Worm (Caenorhabditis elegans): ENCODE data around the gene atic-1.
A peak's percentile ranks its signal among the peaks of the same experiment; 100 is the strongest.

The atic-1 gene

DNA sequence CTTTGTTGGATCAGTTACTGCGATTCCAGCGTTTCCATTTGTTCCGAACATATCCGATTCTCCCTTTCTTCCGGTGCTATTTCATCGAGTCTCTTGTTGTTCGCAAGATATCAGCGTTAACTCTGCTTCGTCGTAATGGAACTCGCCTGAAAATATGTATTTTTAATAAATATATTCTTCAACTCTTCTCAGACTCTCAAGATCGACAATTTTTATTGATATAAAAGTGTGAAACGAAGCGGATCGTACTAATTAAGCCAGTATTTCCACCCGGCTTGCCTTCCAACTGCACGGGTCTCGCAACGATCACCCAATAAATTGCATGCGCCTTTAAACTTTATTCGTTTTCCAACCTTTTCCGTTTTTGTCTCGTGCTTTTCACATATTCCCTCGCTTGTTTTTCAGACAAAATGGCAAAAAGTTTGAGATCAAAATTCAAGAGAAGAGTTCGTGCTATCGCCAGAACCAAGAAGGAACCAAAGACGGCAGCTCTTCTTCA, 42.2 kb downstream of the atic-1 start, which contains the start of the genes xpo-3 and C49H3.3 (continued):
- TF ChIP-seq mab-9 (GFP tag; IDR thresholded peaks at IDR 0.05) (no peak), isw-1 (GFP tag; IDR thresholded peaks at IDR 0.05) (no peak)

DNA sequence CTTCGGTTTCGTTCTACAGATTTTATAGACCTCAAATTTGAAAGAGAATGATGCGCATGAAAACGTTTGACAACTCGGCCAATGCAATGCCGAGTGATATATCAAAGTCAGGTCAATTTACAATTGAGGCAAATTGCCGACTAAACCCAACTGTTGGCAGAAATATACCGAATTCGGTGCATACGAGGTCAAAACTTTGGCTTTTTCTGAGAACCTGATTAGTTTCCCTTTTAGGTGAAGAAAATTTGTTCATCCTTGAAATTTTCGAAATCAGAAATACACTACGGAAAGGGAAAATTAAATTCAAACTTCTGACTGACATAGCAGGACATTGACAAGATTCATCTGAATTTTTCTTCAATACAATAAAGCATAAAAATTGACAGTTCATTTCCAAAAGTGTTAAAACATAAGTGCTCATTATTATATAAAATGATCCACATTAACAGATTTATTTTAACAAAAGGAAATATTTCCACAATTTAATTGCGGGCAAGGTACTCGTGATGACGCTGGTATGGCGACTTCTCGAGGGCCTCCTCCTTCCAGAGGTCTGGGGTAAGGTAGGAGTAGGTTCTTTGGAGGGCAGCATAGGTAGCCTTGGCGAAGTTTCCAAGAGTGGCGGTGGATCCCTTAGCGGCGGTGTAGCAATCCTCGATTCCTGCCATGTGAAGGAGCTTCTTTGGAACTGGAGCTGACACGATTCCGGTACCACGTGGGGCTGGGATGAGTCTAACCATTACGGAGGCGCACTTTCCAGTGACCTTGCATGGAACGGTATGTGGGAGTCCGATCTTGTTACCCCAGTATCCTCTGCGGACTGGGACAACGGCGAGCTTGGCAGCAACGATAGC, 43.4 kb downstream of the atic-1 start:
- TF ChIP-seq alr-1 (tag; optimal IDR thresholded peaks at IDR 0.05; ENCODE audit: borderline replicate concordance), result no peak
- no peak for TF ChIP-seq fkh-10 (GFP tag; optimal IDR thresholded peaks at IDR 0.05)
- TF ChIP-seq nhr-71 (tag; optimal IDR thresholded peaks at IDR 0.05), result peak; percentile 16
- TF ChIP-seq nhr-85 (tag), result peak; percentile 59
- TF ChIP-seq efl-1 (optimal IDR thresholded peaks at IDR 0.05), result no peak
- peak in 1 of 2 experiments; percentile 84 for TF ChIP-seq efl-1 (GFP tag; optimal IDR thresholded peaks at IDR 0.05 in 1 of 2)
- peak; percentile 3 to 28 for TF ChIP-seq lsy-2 (tag; optimal IDR thresholded peaks at IDR 0.05)

DNA sequence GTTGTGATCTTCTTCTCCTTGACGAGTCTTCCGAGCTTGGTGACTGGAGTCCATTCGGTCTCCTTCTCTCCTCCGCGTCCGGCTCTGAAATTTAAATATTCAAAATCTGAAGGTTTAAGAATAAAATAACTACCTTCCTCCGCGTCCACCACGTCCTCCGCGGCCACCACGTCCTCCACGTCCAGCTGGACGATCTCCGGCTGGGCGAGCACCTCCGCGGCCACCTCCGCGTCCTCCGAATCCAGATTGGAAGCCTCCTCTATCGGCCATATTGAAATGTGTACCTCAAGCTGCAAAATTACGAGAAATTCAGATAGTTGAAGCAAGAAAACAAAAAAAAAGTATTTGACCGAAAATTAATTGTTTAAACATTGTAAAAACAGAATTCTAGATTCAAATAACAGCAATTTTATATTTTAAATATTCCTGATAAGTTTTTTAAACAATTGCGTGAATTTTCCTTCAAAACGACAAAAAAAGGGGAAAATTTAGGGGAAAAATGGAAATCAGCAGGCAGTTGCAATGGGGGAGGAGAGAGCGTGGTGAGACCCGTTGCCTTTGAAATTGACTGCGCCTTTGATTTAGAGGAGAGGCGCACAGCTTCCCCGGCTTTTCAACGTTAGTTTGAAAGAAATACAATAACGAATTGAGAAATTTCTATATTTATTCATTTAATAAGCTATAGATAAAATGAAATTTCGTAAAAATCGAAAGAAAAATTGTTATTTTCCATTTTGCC, 44.4 kb downstream of the atic-1 start, which contains the start of gene rps-2:
Gene rps-2, minus strand, starts transcription at position 290 of the 739 bp plus-strand sequence.
- no peak for TF ChIP-seq zag-1 (tag; optimal IDR thresholded peaks at IDR 0.05)
- no peak for TF ChIP-seq ztf-4 (tag; optimal IDR thresholded peaks at IDR 0.05)
- TF ChIP-seq C34B4.2 (tag; optimal IDR thresholded peaks at IDR 0.05), result no peak
- peak in 2 of 3 experiments; percentile 29 to 53 for TF ChIP-seq dpl-1 (GFP tag; optimal IDR thresholded peaks at IDR 0.05)
- no peak for TF ChIP-seq lin-13 (GFP tag; optimal IDR thresholded peaks at IDR 0.05)
- TF ChIP-seq hpl-2 (GFP tag; optimal IDR thresholded peaks at IDR 0.05), result no peak
- TF ChIP-seq mep-1 (tag; optimal IDR thresholded peaks at IDR 0.05), result peak; percentile 33
- no peak for TF ChIP-seq mdl-1 (tag; optimal IDR thresholded peaks at IDR 0.05)
- no peak for TF ChIP-seq nhr-76 (tag; optimal IDR thresholded peaks at IDR 0.05)
- TF ChIP-seq nhr-84 (tag; optimal IDR thresholded peaks at IDR 0.05), result no peak
- peak; percentile 39 for TF ChIP-seq skn-1 (tag; optimal IDR thresholded peaks at IDR 0.05)
- no peak for TF ChIP-seq fkh-8 (tag; optimal IDR thresholded peaks at IDR 0.05)
- TF ChIP-seq nhr-90 (tag; optimal IDR thresholded peaks at IDR 0.05; ENCODE audit: poor library complexity), result no peak
- peak; percentile 31 to 71 for TF ChIP-seq lsy-2 (tag; optimal IDR thresholded peaks at IDR 0.05)
- peak; percentile 35 to 57 for TF ChIP-seq lin-35 (GFP tag; optimal IDR thresholded peaks at IDR 0.05)
- no peak for TF ChIP-seq ceh-8 (GFP tag; optimal IDR thresholded peaks at IDR 0.05)
- no peak for TF ChIP-seq fos-1 (tag; optimal IDR thresholded peaks at IDR 0.05)
- no peak for TF ChIP-seq egl-13 (tag; optimal IDR thresholded peaks at IDR 0.05)
- TF ChIP-seq lin-39 (tag; optimal IDR thresholded peaks at IDR 0.05), result peak; percentile 3
- no peak for TF ChIP-seq pax-3 (tag; optimal IDR thresholded peaks at IDR 0.05)
- TF ChIP-seq ceh-63 (GFP tag; optimal IDR thresholded peaks at IDR 0.05), result no peak
- TF ChIP-seq rnt-1 (tag; optimal IDR thresholded peaks at IDR 0.05), result peak; percentile 34
- TF ChIP-seq isw-1 (GFP tag; IDR thresholded peaks at IDR 0.05), result no peak
- TF ChIP-seq dsc-1 (tag; optimal IDR thresholded peaks at IDR 0.05), result no peak
- no peak for TF ChIP-seq ceh-82 (tag; optimal IDR thresholded peaks at IDR 0.05)
- no peak for TF ChIP-seq unc-130 (tag; optimal IDR thresholded peaks at IDR 0.05)
- no peak for TF ChIP-seq efl-3 (GFP tag; optimal IDR thresholded peaks at IDR 0.05)
- TF ChIP-seq tbx-2 (tag; optimal IDR thresholded peaks at IDR 0.05), result no peak
- peak; percentile 48 for TF ChIP-seq blmp-1 (tag; optimal IDR thresholded peaks at IDR 0.05)
- peak; percentile 40 to 55 for TF ChIP-seq efl-1 (optimal IDR thresholded peaks at IDR 0.05)
- TF ChIP-seq efl-1 (GFP tag; optimal IDR thresholded peaks at IDR 0.05 in 1 of 2), result peak in 1 of 2 experiments; percentile 34
- no peak for TF ChIP-seq irx-1 (tag; optimal IDR thresholded peaks at IDR 0.05)
- peak; percentile 33 for TF ChIP-seq C16A3.4 (tag; optimal IDR thresholded peaks at IDR 0.05)
- peak; percentile 31 for TF ChIP-seq nhr-71 (tag; optimal IDR thresholded peaks at IDR 0.05)
- no peak for TF ChIP-seq sox-4 (tag; optimal IDR thresholded peaks at IDR 0.05)
- no peak for TF ChIP-seq F16B12.6 (tag; optimal IDR thresholded peaks at IDR 0.05)
- no peak for TF ChIP-seq ama-1 (optimal IDR thresholded peaks at IDR 0.05)
- TF ChIP-seq nhr-47 (tag; optimal IDR thresholded peaks at IDR 0.05), result peak; percentile 8
- no peak for TF ChIP-seq aha-1 (tag; optimal IDR thresholded peaks at IDR 0.05)
- no peak for TF ChIP-seq nhr-237 (tag; optimal IDR thresholded peaks at IDR 0.05)
- peak; percentile 15 for TF ChIP-seq xbp-1 (tag; optimal IDR thresholded peaks at IDR 0.05)
- TF ChIP-seq nhr-19 (GFP tag; conservative IDR thresholded peaks at IDR 0.05), result 0 out of 2 replicates have a peak, but pooled peaks have one; percentile 3

Measured in whole organism, L1 larva.